Worm (Caenorhabditis elegans) whole organism, late embryonic: ENCODE results near the gene pph-2.

ENCODE experiments used
- C08G9.2 ChIP-seq: sonication (generic microtip); optimal IDR thresholded peaks from 2 replicates; lab custom pipeline; 2016; ENCODE audit warnings: mild to moderate bottlenecking, missing genetic modification characterization, moderate library complexity, missing compliant biosample characterization
- C38D4.7 ChIP-seq: fragments of 200-800 bp; sonication (Bioruptor generic); optimal IDR thresholded peaks from 2 replicates; lab custom pipeline; 2018; ENCODE audit warnings: mild to moderate bottlenecking, missing genetic modification characterization, moderate library complexity, missing compliant biosample characterization
- F13H6.1 ChIP-seq: sonication (generic microtip); optimal IDR thresholded peaks from 2 replicates; lab custom pipeline; 2016; ENCODE audit warnings: missing genetic modification characterization, missing compliant biosample characterization
- K02D7.2 ChIP-seq: sonication (generic microtip); optimal IDR thresholded peaks from 2 replicates; lab custom pipeline; 2017; ENCODE audit warnings: mild to moderate bottlenecking, missing genetic modification characterization, missing compliant biosample characterization
- K09A11.1 ChIP-seq: sonication (generic microtip); optimal IDR thresholded peaks from 2 replicates; lab custom pipeline; 2017; ENCODE audit warnings: antibody characterized with exemption, mild to moderate bottlenecking, missing genetic modification characterization, missing compliant biosample characterization; ENCODE audit not compliant: insufficient read depth
- T23F11.4 ChIP-seq: fragments of 200-800 bp; sonication (Bioruptor generic); optimal IDR thresholded peaks from 2 replicates; lab custom pipeline; 2018; ENCODE audit warnings: mild to moderate bottlenecking, missing genetic modification characterization, missing compliant biosample characterization
- ahr-1 ChIP-seq: sonication (generic microtip); optimal IDR thresholded peaks from 2 replicates; lab custom pipeline; 2016; ENCODE audit warnings: missing genetic modification characterization, missing compliant biosample characterization
- ama-1 ChIP-seq: fragments of 150-350 bp; optimal IDR thresholded peaks from 2 replicates; lab custom pipeline; 2014
- ceh-18 ChIP-seq: sonication (generic microtip); optimal IDR thresholded peaks from 2 replicates; lab custom pipeline; 2016; ENCODE audit warnings: missing genetic modification characterization, missing compliant biosample characterization
- ceh-19 ChIP-seq: fragments of 200-800 bp; sonication (Bioruptor generic); optimal IDR thresholded peaks from 2 replicates; lab custom pipeline; 2018; ENCODE audit warnings: mild to moderate bottlenecking, missing genetic modification characterization, missing compliant biosample characterization
- ceh-22 ChIP-seq: sonication (generic microtip); optimal IDR thresholded peaks from 2 replicates; lab custom pipeline; 2017; ENCODE audit warnings: missing biosample characterization, missing genetic modification characterization
- ceh-24 ChIP-seq: sonication (generic microtip); optimal IDR thresholded peaks from 2 replicates; lab custom pipeline; 2016; ENCODE audit warnings: mild to moderate bottlenecking, missing genetic modification characterization, missing compliant biosample characterization
- ceh-30 ChIP-seq: fragments of 150-350 bp; optimal IDR thresholded peaks from 2 replicates; lab custom pipeline; 2014; ENCODE audit warnings: missing biosample characterization, missing genetic modification characterization
- ceh-31 ChIP-seq: sonication (generic microtip); optimal IDR thresholded peaks from 2 replicates; lab custom pipeline; 2016; ENCODE audit warnings: missing genetic modification characterization, missing compliant biosample characterization
- ceh-45 ChIP-seq: fragments of 200-800 bp; sonication (Bioruptor generic); IDR thresholded peaks from 2 replicates; pipeline ENCODE4 v1.3.6; 2022; ENCODE audit warnings: missing genetic modification reagents, missing genetic modification characterization, missing compliant biosample characterization
- ceh-48 ChIP-seq: sonication (generic microtip); optimal IDR thresholded peaks from 2 replicates; lab custom pipeline; 2016; ENCODE audit warnings: missing genetic modification characterization, inconsistent platforms, missing compliant biosample characterization
- ceh-6 ChIP-seq: fragments of 200-800 bp; sonication (Bioruptor generic); optimal IDR thresholded peaks from 2 replicates; lab custom pipeline; 2018; ENCODE audit warnings: mild to moderate bottlenecking, missing genetic modification characterization, missing compliant biosample characterization
- dmd-4 ChIP-seq: sonication (generic microtip); optimal IDR thresholded peaks from 2 replicates; lab custom pipeline; 2016; ENCODE audit warnings: borderline replicate concordance, missing genetic modification characterization, missing compliant biosample characterization
- dve-1 ChIP-seq: sonication (generic microtip); optimal IDR thresholded peaks from 2 replicates; lab custom pipeline; 2017; ENCODE audit warnings: antibody characterized with exemption, mild to moderate bottlenecking, missing genetic modification characterization, missing compliant biosample characterization
- elt-2 ChIP-seq: sonication (generic microtip); optimal IDR thresholded peaks from 2 replicates; lab custom pipeline; 2016; ENCODE audit warnings: missing genetic modification reagents, missing genetic modification characterization, missing compliant biosample characterization
- ets-4 ChIP-seq: sonication (generic microtip); optimal IDR thresholded peaks from 2 replicates; lab custom pipeline; 2016; ENCODE audit warnings: missing genetic modification characterization, missing compliant biosample characterization
- fkh-6 ChIP-seq: sonication (generic microtip); optimal IDR thresholded peaks from 2 replicates; lab custom pipeline; 2016; ENCODE audit warnings: missing genetic modification characterization, missing compliant biosample characterization
- hlh-15 ChIP-seq: sonication (generic microtip); optimal IDR thresholded peaks from 2 replicates; lab custom pipeline; 2016; ENCODE audit warnings: missing genetic modification characterization, missing compliant biosample characterization
- hlh-30 ChIP-seq: sonication (generic microtip); optimal IDR thresholded peaks from 2 replicates; lab custom pipeline; 2017; ENCODE audit warnings: antibody characterized with exemption, missing genetic modification characterization, missing compliant biosample characterization; ENCODE audit not compliant: insufficient read depth
- hlh-8 ChIP-seq: sonication (generic microtip); optimal IDR thresholded peaks from 2 replicates; lab custom pipeline; 2016; ENCODE audit warnings: missing genotype, missing genetic modification characterization, missing compliant biosample characterization
- lin-11 ChIP-seq: fragments of 200-800 bp; sonication (Bioruptor generic); optimal IDR thresholded peaks from 2 replicates; lab custom pipeline; 2018; ENCODE audit warnings: mild to moderate bottlenecking, missing genetic modification characterization, missing compliant biosample characterization
- nfya-1 ChIP-seq: sonication (generic microtip); optimal IDR thresholded peaks from 2 replicates; lab custom pipeline; 2017; ENCODE audit warnings: missing genetic modification characterization, mild to moderate bottlenecking, missing compliant biosample characterization, antibody characterized with exemption, moderate library complexity
- nhr-11 ChIP-seq: fragments of 150-350 bp; optimal IDR thresholded peaks from 2 replicates; lab custom pipeline; 2014; ENCODE audit warnings: missing biosample characterization, missing genetic modification characterization
- nhr-232 ChIP-seq: sonication (generic microtip); optimal IDR thresholded peaks from 2 replicates; lab custom pipeline; 2016; ENCODE audit warnings: missing genetic modification characterization, missing compliant biosample characterization
- npax-4 ChIP-seq: sonication (generic microtip); optimal IDR thresholded peaks from 2 replicates; lab custom pipeline; 2016; ENCODE audit warnings: missing genetic modification characterization, missing compliant biosample characterization
- odd-2 ChIP-seq: sonication (generic microtip); optimal IDR thresholded peaks from 2 replicates; lab custom pipeline; 2017; ENCODE audit warnings: antibody characterized with exemption, mild to moderate bottlenecking, missing genetic modification characterization, missing compliant biosample characterization
- pag-3 ChIP-seq: sonication (generic microtip); optimal IDR thresholded peaks from 2 replicates; lab custom pipeline; 2016; ENCODE audit warnings: missing compliant biosample characterization, missing genetic modification characterization, borderline replicate concordance
- pat-9 ChIP-seq: fragments of 200-800 bp; sonication (Bioruptor generic); optimal IDR thresholded peaks from 2 replicates; lab custom pipeline; 2018; ENCODE audit warnings: mild to moderate bottlenecking, missing genetic modification characterization, moderate library complexity, missing compliant biosample characterization
- pax-1 ChIP-seq: fragments of 150-350 bp; optimal IDR thresholded peaks from 2 replicates; lab custom pipeline; 2014; ENCODE audit warnings: missing biosample characterization, missing genetic modification characterization
- pha-4 ChIP-seq: fragments of 150-350 bp; optimal IDR thresholded peaks from 2 replicates; lab custom pipeline; 2018; ENCODE audit warnings: missing biosample characterization, missing genetic modification reagents, missing genetic modification characterization
- pqm-1 ChIP-seq: sonication (generic microtip); optimal IDR thresholded peaks from 2 replicates; lab custom pipeline; 2016; ENCODE audit warnings: missing genetic modification characterization, missing compliant biosample characterization
- rnt-1 ChIP-seq: sonication (generic microtip); optimal IDR thresholded peaks from 2 replicates; lab custom pipeline; 2016; ENCODE audit warnings: missing genetic modification characterization, missing compliant biosample characterization
- sdc-2 ChIP-seq: sonication (generic microtip); optimal IDR thresholded peaks from 2 replicates; lab custom pipeline; 2016; ENCODE audit warnings: missing genotype, missing genetic modification characterization, missing compliant biosample characterization
- sox-4 ChIP-seq: sonication (generic microtip); optimal IDR thresholded peaks from 2 replicates; lab custom pipeline; 2017; ENCODE audit warnings: mild to moderate bottlenecking, missing genetic modification characterization, inconsistent platforms, missing compliant biosample characterization
- syd-9 ChIP-seq: sonication (generic microtip); optimal IDR thresholded peaks from 2 replicates; lab custom pipeline; 2016; ENCODE audit warnings: mild to moderate bottlenecking, missing genetic modification characterization, moderate library complexity, missing compliant biosample characterization
- unc-3 ChIP-seq, 2 experiments: fragments of 200-800 bp in 1 of 2; sonication (Bioruptor generic) in 1 of 2; sonication (generic microtip) in 1 of 2; conservative IDR thresholded peaks in 1 of 2; optimal IDR thresholded peaks in 1 of 2; 2 replicates each; pipeline versions ENCODE4 v1.3.6 to Lab custom; 2016 to 2022; ENCODE audit warnings: missing compliant biosample characterization in 2 of 2, missing genetic modification characterization in 2 of 2, missing genetic modification reagents in 1 of 2
- unc-42 ChIP-seq: sonication (generic microtip); optimal IDR thresholded peaks from 2 replicates; lab custom pipeline; 2016; ENCODE audit warnings: missing genotype, missing genetic modification characterization, missing compliant biosample characterization
- unc-86 ChIP-seq: sonication (generic microtip); optimal IDR thresholded peaks from 2 replicates; lab custom pipeline; 2016; ENCODE audit warnings: missing genetic modification characterization, missing compliant biosample characterization
- ztf-16 ChIP-seq: sonication (generic microtip); optimal IDR thresholded peaks from 2 replicates; lab custom pipeline; 2017; ENCODE audit warnings: missing genetic modification characterization, missing compliant biosample characterization

The pph-2 gene

ce11 chrIV:11901215-11901614 is 23.6 kb upstream of the pph-2 start:
- TF ChIP-seq C38D4.7 (GFP tag; lab: Kevin White, UChicago) (no peak), rnt-1 (no peak), ama-1 (lab: Kevin White, UChicago) (no peak), ceh-45 (no peak), hlh-15 (no peak), elt-2 (tag; lab: Kevin White, UChicago) (no peak), ceh-18 (tag; lab: Kevin White, UChicago) (no peak), F13H6.1 (no peak), pax-1 (tag; lab: Kevin White, UChicago) (no peak), ahr-1 (tag; lab: Kevin White, UChicago) (no peak), K09A11.1 (tag; lab: Kevin White, UChicago) (no peak), unc-42 (tag; lab: Kevin White, UChicago) (no peak)

ce11 chrIV:11900399-11900798 is 22.8 kb upstream of the pph-2 start:
- no peak for TF ChIP-seq unc-86 (tag; lab: Kevin White, UChicago)
- TF ChIP-seq T23F11.4 (GFP tag; lab: Kevin White, UChicago), result no peak
- TF ChIP-seq unc-42 (tag; lab: Kevin White, UChicago), result no peak
- TF ChIP-seq pax-1 (tag; lab: Kevin White, UChicago), result no peak
- TF ChIP-seq ama-1 (lab: Kevin White, UChicago), result no peak
- no peak for TF ChIP-seq ceh-30 (tag; lab: Kevin White, UChicago)
- TF ChIP-seq pag-3, result no peak
- TF ChIP-seq F13H6.1, result no peak
- TF ChIP-seq sox-4, result no peak

ce11 chrIV:11899358-11899757 is 21.8 kb upstream of the pph-2 start, which contains the start of gene nhr-43:
TSS of gene nhr-43 (plus strand) at chrIV:11899590.
- no peak for TF ChIP-seq npax-4 (tag; lab: Kevin White, UChicago)
- no peak for TF ChIP-seq ceh-22 (tag; lab: Kevin White, UChicago)
- no peak for TF ChIP-seq nhr-232 (tag; lab: Kevin White, UChicago)
- TF ChIP-seq ceh-6 (GFP tag; lab: Kevin White, UChicago), result no peak
- TF ChIP-seq pqm-1 (tag; lab: Kevin White, UChicago), result no peak
- no peak for TF ChIP-seq lin-11 (tag; lab: Kevin White, UChicago)
- TF ChIP-seq pat-9 (tag; lab: Kevin White, UChicago), result no peak
- TF ChIP-seq hlh-8 (tag; lab: Kevin White, UChicago), result no peak
- TF ChIP-seq dve-1 (tag; lab: Kevin White, UChicago), result no peak
- TF ChIP-seq C08G9.2 (tag; lab: Kevin White, UChicago), result no peak
- no peak for TF ChIP-seq elt-2 (tag; lab: Kevin White, UChicago)
- no peak for TF ChIP-seq unc-42 (tag; lab: Kevin White, UChicago)
- TF ChIP-seq ceh-31 (tag; lab: Kevin White, UChicago), result no peak
- no peak for TF ChIP-seq ets-4 (tag; lab: Kevin White, UChicago)
- no peak for TF ChIP-seq ceh-19
- no peak for TF ChIP-seq syd-9 (tag; lab: Kevin White, UChicago)
- no peak for TF ChIP-seq K02D7.2 (tag; lab: Kevin White, UChicago)
- no peak for TF ChIP-seq pha-4 (tag; lab: Kevin White, UChicago)
- TF ChIP-seq unc-3 (GFP tag; conservative IDR thresholded peaks at IDR 0.05; lab: Robert Waterston, UW), result no peak
- no peak for TF ChIP-seq unc-3 (tag; optimal IDR thresholded peaks at IDR 0.05; lab: Kevin White, UChicago)
- TF ChIP-seq nfya-1 (tag; lab: Kevin White, UChicago), result no peak
- TF ChIP-seq, all 69 proteins: peak for 0

- TF ChIP-seq hlh-30 (tag; lab: Kevin White, UChicago) (no peak), ceh-48 (tag; lab: Kevin White, UChicago) (no peak), ets-4 (tag; lab: Kevin White, UChicago) (no peak), K09A11.1 (tag; lab: Kevin White, UChicago) (no peak), ceh-24 (tag; lab: Kevin White, UChicago) (no peak), dmd-4 (no peak), sdc-2 (tag; lab: Kevin White, UChicago) (no peak), ceh-45 (no peak), pha-4 (tag; lab: Kevin White, UChicago) (no peak), nhr-11 (tag; lab: Kevin White, UChicago) (no peak), fkh-6 (no peak), odd-2 (no peak), ztf-16 (tag; lab: Kevin White, UChicago) (no peak)
Observed at ce11 chrIV:11897710-11898109, 20.1 kb upstream of the pph-2 start.
